Worm (Caenorhabditis elegans): ENCODE data around the gene F59A7.7.

DNA sequence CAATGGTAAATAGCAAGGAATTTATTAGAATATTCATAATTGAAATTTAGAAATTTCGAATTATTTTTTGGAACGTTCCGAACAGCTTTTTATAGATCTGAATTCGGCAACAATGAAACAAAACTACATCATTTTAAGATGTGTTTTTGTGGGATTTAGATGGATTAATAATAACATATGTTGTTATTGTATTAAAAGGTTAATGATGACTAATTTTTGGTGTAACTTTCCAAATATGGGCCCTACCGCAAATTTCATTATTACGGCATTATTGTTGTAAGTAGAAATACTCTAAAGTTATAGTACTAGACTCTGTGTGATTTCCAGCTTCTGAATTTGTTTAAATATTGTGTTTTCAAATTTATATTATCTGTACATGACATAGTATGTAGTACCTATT is 1.9 kb downstream of the F59A7.7 start, which contains the start of gene F59A7.11:
- TF ChIP-seq him-1 (tag; optimal IDR thresholded peaks at IDR 0.05) (no peak), W03F9.2 (tag; optimal IDR thresholded peaks at IDR 0.05) (no peak), dao-5 (tag; optimal IDR thresholded peaks at IDR 0.05) (no peak)
